Fruit fly (Drosophila melanogaster) whole organism, prepupa: ENCODE measurements around the gene Rbm13.

Source experiments
- CG34406 ChIP-seq: fragments of 200-800 bp; sonication (Bioruptor generic); optimal IDR thresholded peaks from 3 replicates; lab custom pipeline; 2016; ENCODE audit warnings: missing biosample characterization, missing genetic modification characterization
- CG6163 ChIP-seq: fragments of 200-800 bp; sonication (Bioruptor generic); IDR thresholded peaks from 3 replicates; pipeline ENCODE4 v1.3.6; 2022; ENCODE audit warnings: missing biosample characterization, missing genetic modification characterization
- CG6854 ChIP-seq: fragments of 200-800 bp; sonication (Bioruptor generic); optimal IDR thresholded peaks from 2 replicates; lab custom pipeline; 2017; ENCODE audit warnings: missing biosample characterization, mild to moderate bottlenecking, missing genetic modification characterization
- CG8319 ChIP-seq: fragments of 200-800 bp; sonication (Bioruptor generic); optimal IDR thresholded peaks from 3 replicates; lab custom pipeline; 2016; ENCODE audit warnings: missing biosample characterization, missing genetic modification characterization
- Eip75B ChIP-seq: fragments of 200-800 bp; sonication (Bioruptor generic); optimal IDR thresholded peaks from 3 replicates; lab custom pipeline; 2016; ENCODE audit warnings: missing biosample characterization, missing genetic modification characterization
- Lpt ChIP-seq: fragments of 200-800 bp; sonication (Bioruptor generic); optimal IDR thresholded peaks from 3 replicates; lab custom pipeline; 2016; ENCODE audit warnings: missing biosample characterization, missing genetic modification characterization
- Met ChIP-seq: fragments of 200-800 bp; sonication (Bioruptor generic); optimal IDR thresholded peaks from 3 replicates; lab custom pipeline; 2016; ENCODE audit warnings: missing biosample characterization, missing genetic modification characterization
- Smox ChIP-seq: fragments of 200-800 bp; sonication (Bioruptor generic); optimal IDR thresholded peaks from 3 replicates; lab custom pipeline; 2016; ENCODE audit warnings: missing biosample characterization, missing genetic modification characterization
- fd85E ChIP-seq: fragments of 200-800 bp; sonication (Bioruptor generic); optimal IDR thresholded peaks from 3 replicates; lab custom pipeline; 2016; ENCODE audit warnings: missing biosample characterization, missing genetic modification characterization
- ss ChIP-seq, 2 experiments: fragments of 200-800 bp; sonication (Bioruptor generic); optimal IDR thresholded peaks; 2 replicates in 1 of 2; 3 replicates in 1 of 2; lab custom pipeline; 2017 to 2018; ENCODE audit warnings: mild to moderate bottlenecking in 2 of 2, missing biosample characterization in 2 of 2, missing genetic modification characterization in 2 of 2, moderate library complexity in 1 of 2

DNA sequence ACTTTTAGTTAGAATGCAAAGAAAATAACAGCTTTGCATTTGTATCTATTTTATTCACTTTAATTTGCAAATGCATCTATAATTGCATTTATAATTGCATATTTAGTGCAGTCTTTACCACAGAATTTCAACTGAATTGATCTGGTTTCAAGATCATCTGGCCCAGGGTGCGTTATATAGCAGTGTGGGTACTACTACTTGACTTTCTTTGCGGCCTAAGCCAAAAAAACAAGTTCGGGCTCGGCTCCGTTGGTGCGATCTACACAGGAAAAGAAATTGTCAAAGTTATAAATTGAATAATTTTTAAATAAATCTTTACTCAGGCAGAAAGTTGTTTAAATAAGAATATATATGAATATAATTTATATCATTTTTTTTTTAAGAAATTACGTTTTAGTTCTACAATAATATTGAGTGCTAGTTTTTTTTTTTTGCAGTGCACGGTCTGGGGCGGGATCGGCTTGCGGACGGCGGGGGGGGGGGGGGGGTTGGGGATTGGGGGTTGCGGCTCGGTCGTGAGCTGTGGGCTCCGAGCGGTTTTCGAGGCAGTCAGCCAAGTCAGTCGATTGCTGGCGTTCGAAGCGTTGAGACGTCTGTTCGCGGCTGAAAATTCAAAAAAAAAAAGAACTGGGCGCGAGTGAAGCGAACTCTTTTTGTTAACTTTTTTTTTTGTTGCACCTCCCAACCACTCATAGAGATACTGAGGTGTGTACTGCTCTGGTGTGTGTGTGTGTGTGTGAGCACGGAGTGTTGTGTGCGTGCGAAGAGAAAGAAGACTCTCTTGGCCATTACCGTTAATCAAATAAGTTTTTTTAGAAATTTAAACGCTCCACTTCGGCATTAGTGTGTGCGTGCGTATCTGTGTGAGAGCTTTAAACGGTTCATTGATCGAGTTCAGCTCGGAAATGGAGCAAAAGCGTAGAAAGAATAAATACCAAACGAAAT lies 37.7 kb upstream of the Rbm13 start:
- no peak for TF ChIP-seq fd85E (GFP tag; lab: Kevin White, UChicago)
- TF ChIP-seq Lpt (GFP tag; lab: Kevin White, UChicago) = peak; percentile 84
- TF ChIP-seq ss (GFP tag; optimal IDR thresholded peaks at IDR 0.05; lab: Kevin White, UChicago) = peak; percentile 90 to 94
- TF ChIP-seq Smox (GFP tag; lab: Kevin White, UChicago) = peak; percentile 70
- peak; percentile 43 for TF ChIP-seq Eip75B (GFP tag; lab: Kevin White, UChicago)
- peak; percentile 83 for TF ChIP-seq Met
- TF ChIP-seq CG8319 (GFP tag; lab: Kevin White, UChicago) = peak; percentile 56
- TF ChIP-seq CG6854 (GFP tag; lab: Kevin White, UChicago) = peak; percentile 83
- TF ChIP-seq CG34406 (GFP tag; lab: Kevin White, UChicago) = peak; percentile 87
- TF ChIP-seq CG6163 (GFP tag; lab: Robert Waterston, UW) = peak; percentile 92
